Fruit fly (Drosophila melanogaster) whole organism, wandering third instar larva: ENCODE measurements around the gene Gpdh3.
A peak's percentile ranks its signal among the peaks of the same experiment; 100 is the strongest.

Experiments
- Abd-B ChIP-seq: fragments of >200 bp; optimal IDR thresholded peaks from 2 replicates; lab custom pipeline; 2017; ENCODE audit warnings: missing biosample characterization, missing genetic modification characterization
- CG32264 ChIP-seq: fragments of 200-800 bp; sonication (Bioruptor generic); optimal IDR thresholded peaks from 2 replicates; lab custom pipeline; 2016; ENCODE audit warnings: missing biosample characterization, missing genetic modification characterization
- CG9705 ChIP-seq: fragments of 200-800 bp; sonication (Bioruptor generic); optimal IDR thresholded peaks from 2 replicates; lab custom pipeline; 2018; ENCODE audit warnings: missing biosample characterization, mild to moderate bottlenecking, missing genetic modification characterization
- CrebA ChIP-seq: fragments of 200-800 bp; sonication (Bioruptor generic); optimal IDR thresholded peaks from 2 replicates; lab custom pipeline; 2016; ENCODE audit warnings: missing biosample characterization, mild to moderate bottlenecking, missing genetic modification characterization, borderline replicate concordance
- Dfd ChIP-seq: fragments of >200 bp; optimal IDR thresholded peaks from 2 replicates; lab custom pipeline; 2017; ENCODE audit warnings: missing biosample characterization, missing genetic modification characterization
- Dif ChIP-seq: fragments of 200-275, 200-300 bp; sonication (Bioruptor generic); optimal IDR thresholded peaks from 2 replicates; lab custom pipeline; 2018; ENCODE audit warnings: missing biosample characterization, missing genetic modification characterization; ENCODE audit not compliant: partially characterized antibody
- GATAd ChIP-seq: sonication (Bioruptor generic); optimal IDR thresholded peaks from 2 replicates; lab custom pipeline; 2016; ENCODE audit warnings: missing biosample characterization, missing genetic modification characterization
- HLH106 ChIP-seq: fragments of 200-800 bp; optimal IDR thresholded peaks from 3 replicates; lab custom pipeline; 2019; ENCODE audit warnings: missing biosample characterization, mild to moderate bottlenecking, missing genetic modification characterization, moderate library complexity
- Hr78 ChIP-seq: fragments of >200 bp; optimal IDR thresholded peaks from 2 replicates; lab custom pipeline; 2017; ENCODE audit warnings: missing biosample characterization, missing genetic modification characterization
- Jra ChIP-seq: sonication (Bioruptor generic); optimal IDR thresholded peaks from 2 replicates; lab custom pipeline; 2016; ENCODE audit warnings: missing biosample characterization, missing genetic modification characterization
- Mio ChIP-seq: sonication (Bioruptor generic); optimal IDR thresholded peaks from 2 replicates; lab custom pipeline; 2016; ENCODE audit warnings: missing biosample characterization, missing genetic modification characterization
- Myc ChIP-seq: fragments of >200 bp; optimal IDR thresholded peaks from 2 replicates; lab custom pipeline; 2017
- N ChIP-seq: fragments of >200 bp; optimal IDR thresholded peaks from 2 replicates; lab custom pipeline; 2018; ENCODE audit warnings: missing biosample characterization, missing external identifiers, missing genetic modification characterization
- OdsH ChIP-seq: fragments of 200-800 bp; sonication (Bioruptor generic); optimal IDR thresholded peaks from 2 replicates; lab custom pipeline; 2016; ENCODE audit warnings: missing biosample characterization, mild to moderate bottlenecking, missing genetic modification characterization
- Sp1 ChIP-seq: fragments of 200-800 bp; sonication (Bioruptor generic); optimal IDR thresholded peaks from 3 replicates; lab custom pipeline; 2019; ENCODE audit warnings: missing biosample characterization, mild to moderate bottlenecking, missing genetic modification characterization, moderate library complexity
- Vsx2 ChIP-seq: fragments of 200-300, 225-300 bp; sonication (Bioruptor generic); optimal IDR thresholded peaks from 2 replicates; lab custom pipeline; 2018; ENCODE audit warnings: missing biosample characterization, missing genetic modification characterization; ENCODE audit not compliant: partially characterized antibody
- br ChIP-seq: fragments of 200-800 bp; sonication (Bioruptor generic); optimal IDR thresholded peaks from 2 replicates; lab custom pipeline; 2016; ENCODE audit warnings: missing biosample characterization, missing genetic modification characterization
- brk ChIP-seq: fragments of 200-800 bp; sonication (Bioruptor generic); optimal IDR thresholded peaks from 2 replicates; lab custom pipeline; 2016; ENCODE audit warnings: missing biosample characterization, mild to moderate bottlenecking, missing genetic modification characterization
- dl ChIP-seq, 2 experiments: fragments of 175-275, 200-275 bp in 1 of 2; fragments of 200-275 bp in 1 of 2; sonication (Bioruptor generic); optimal IDR thresholded peaks; lab custom pipeline; 2018; ENCODE audit warnings: mild to moderate bottlenecking in 2 of 2, missing biosample characterization in 2 of 2, missing genetic modification characterization in 2 of 2, moderate library complexity in 2 of 2; ENCODE audit not compliant: partially characterized antibody in 2 of 2, insufficient read depth in 1 of 2
- dmrt93B ChIP-seq: fragments of 200-800 bp; sonication (Bioruptor generic); optimal IDR thresholded peaks from 2 replicates; lab custom pipeline; 2018; ENCODE audit warnings: missing biosample characterization, mild to moderate bottlenecking, missing genetic modification characterization
- dsf ChIP-seq: sonication (Bioruptor generic); optimal IDR thresholded peaks from 2 replicates; lab custom pipeline; 2016; ENCODE audit warnings: missing biosample characterization, missing genetic modification characterization, borderline replicate concordance
- ey ChIP-seq: fragments of 200-800 bp; sonication (Bioruptor generic); optimal IDR thresholded peaks from 2 replicates; lab custom pipeline; 2016; ENCODE audit warnings: missing biosample characterization, missing genetic modification characterization
- foxo ChIP-seq, 2 experiments: fragments of 200-800 bp; sonication (Bioruptor generic); optimal IDR thresholded peaks; 2 replicates in 1 of 2; 3 replicates in 1 of 2; lab custom pipeline; 2016 to 2017; ENCODE audit warnings: missing biosample characterization in 2 of 2, missing genetic modification characterization in 2 of 2
- fru ChIP-seq: fragments of 200-800 bp; sonication (Bioruptor generic); optimal IDR thresholded peaks from 3 replicates; lab custom pipeline; 2016; ENCODE audit warnings: missing biosample characterization, mild to moderate bottlenecking, missing genetic modification characterization
- jim ChIP-seq: fragments of 175-275, 200-325 bp; sonication (Bioruptor generic); optimal IDR thresholded peaks from 2 replicates; lab custom pipeline; 2016; ENCODE audit warnings: missing biosample characterization, mild to moderate bottlenecking, missing genetic modification characterization
- lola ChIP-seq: fragments of >200 bp; optimal IDR thresholded peaks from 2 replicates; lab custom pipeline; 2017; ENCODE audit warnings: missing biosample characterization, missing genetic modification characterization
- psq ChIP-seq: fragments of 200-800 bp; sonication (Bioruptor generic); optimal IDR thresholded peaks from 3 replicates; lab custom pipeline; 2017; ENCODE audit warnings: missing biosample characterization, mild to moderate bottlenecking, missing genetic modification characterization, moderate library complexity
- rgr ChIP-seq: fragments of 200-800 bp; sonication (Bioruptor generic); optimal IDR thresholded peaks from 3 replicates; lab custom pipeline; 2016; ENCODE audit warnings: missing biosample characterization, mild to moderate bottlenecking, missing genetic modification characterization
- sv ChIP-seq: fragments of 200-800 bp; sonication (Bioruptor generic); optimal IDR thresholded peaks from 3 replicates; lab custom pipeline; 2016; ENCODE audit warnings: missing biosample characterization, missing genetic modification characterization
- tai ChIP-seq: sonication (Bioruptor generic); optimal IDR thresholded peaks from 2 replicates; lab custom pipeline; 2016; ENCODE audit warnings: missing biosample characterization, missing genetic modification characterization
- usp ChIP-seq: fragments of >200 bp; optimal IDR thresholded peaks from 2 replicates; lab custom pipeline; 2017; ENCODE audit warnings: missing biosample characterization, missing genetic modification characterization
- woc ChIP-seq: sonication (Bioruptor generic); optimal IDR thresholded peaks from 2 replicates; lab custom pipeline; 2016; ENCODE audit warnings: missing biosample characterization, mild to moderate bottlenecking, missing genetic modification characterization

Gene Gpdh3

dm6 chr3R:22396238-22396772 is 14.5 kb downstream of the Gpdh3 start:
- no peak for TF ChIP-seq CG9705 (GFP tag; lab: Kevin White, UChicago)
- TF ChIP-seq Hr78, result no peak
- TF ChIP-seq br, result no peak
- no peak for TF ChIP-seq usp (GFP tag; lab: Kevin White, UChicago)
- TF ChIP-seq N (GFP tag; lab: Kevin White, UChicago), result no peak

- TF ChIP-seq tai (GFP tag; lab: Kevin White, UChicago) (no peak), ey (GFP tag; lab: Kevin White, UChicago) (no peak), N (GFP tag; lab: Kevin White, UChicago) (peak; percentile 77), Abd-B (GFP tag; lab: Kevin White, UChicago) (peak; percentile 14), Hr78 (no peak), Myc (lab: Kevin White, UChicago) (peak; percentile 23)
Observed at dm6 chr3R:22397068-22397700, 15.3 kb downstream of the Gpdh3 start.

- TF ChIP-seq sv (peak; percentile 18), Mio (no peak)
Observed at dm6 chr3R:22400246-22400645, 18.4 kb downstream of the Gpdh3 start.

- no peak for TF ChIP-seq GATAd (GFP tag; lab: Kevin White, UChicago)
- no peak for TF ChIP-seq lola (GFP tag; lab: Kevin White, UChicago)
- TF ChIP-seq ey (GFP tag; lab: Kevin White, UChicago), result no peak
- no peak for TF ChIP-seq Dfd (GFP tag; lab: Kevin White, UChicago)
- TF ChIP-seq dl (GFP tag; optimal IDR thresholded peaks at IDR 0.05; lab: Kevin White, UChicago; ENCODE audit: insufficient read depth in 1 of 2, partially characterized antibody in 2 of 2), result no peak
- TF ChIP-seq jim (GFP tag; lab: Kevin White, UChicago), result no peak
- TF ChIP-seq N (GFP tag; lab: Kevin White, UChicago), result no peak
- TF ChIP-seq Dif (GFP tag; lab: Kevin White, UChicago), result no peak
- no peak for TF ChIP-seq br
- TF ChIP-seq CrebA (GFP tag; lab: Kevin White, UChicago), result no peak
- no peak for TF ChIP-seq dmrt93B (GFP tag; lab: Kevin White, UChicago)
- no peak for TF ChIP-seq HLH106 (tag; lab: Kevin White, UChicago)
Observed at dm6 chr3R:22402355-22402754, 20.5 kb downstream of the Gpdh3 start, which contains the start of gene CG13856. TSS of gene CG13856 (plus strand) at chr3R:22402655.

dm6 chr3R:22405639-22406038 is 23.8 kb downstream of the Gpdh3 start, which contains the start of gene CG13855:
TSS of gene CG13855 (plus strand) at chr3R:22405939.
- TF ChIP-seq jim (GFP tag; lab: Kevin White, UChicago) (no peak), CG32264 (no peak), Dif (GFP tag; lab: Kevin White, UChicago) (no peak), N (GFP tag; lab: Kevin White, UChicago) (no peak), psq (GFP tag; lab: Kevin White, UChicago) (no peak), Vsx2 (no peak)

dm6 chr3R:22410537-22411360 is 28.9 kb downstream of the Gpdh3 start, which contains the start of the genes CG13850 and lqfR:
TSS of gene CG13850 (minus strand) at chr3R:22410915.
TSS of gene lqfR (plus strand) at chr3R:22411301.
- peak; percentile 94 for TF ChIP-seq woc (GFP tag; lab: Kevin White, UChicago)
- peak; percentile 38 for TF ChIP-seq Mio
- TF ChIP-seq Vsx2, result no peak
- TF ChIP-seq OdsH (GFP tag; lab: Kevin White, UChicago), result peak; percentile 76
- no peak for TF ChIP-seq lola (GFP tag; lab: Kevin White, UChicago)
- peak; percentile 86 for TF ChIP-seq fru (GFP tag; lab: Kevin White, UChicago)
- peak; percentile 77 for TF ChIP-seq psq (GFP tag; lab: Kevin White, UChicago)
- peak in 1 of 2 experiments; percentile 85 for TF ChIP-seq foxo (GFP tag; optimal IDR thresholded peaks at IDR 0.05; lab: Kevin White, UChicago)
- TF ChIP-seq Sp1 (GFP tag; lab: Kevin White, UChicago), result peak; percentile 75
- peak; percentile 59 for TF ChIP-seq CG9705 (GFP tag; lab: Kevin White, UChicago)
- TF ChIP-seq dsf (GFP tag; lab: Kevin White, UChicago), result peak; percentile 67
- no peak for TF ChIP-seq Dif (GFP tag; lab: Kevin White, UChicago)
- peak; percentile 80 for TF ChIP-seq rgr (GFP tag; lab: Kevin White, UChicago)
- peak; percentile 75 for TF ChIP-seq ey (GFP tag; lab: Kevin White, UChicago)
- no peak for TF ChIP-seq brk (GFP tag; lab: Kevin White, UChicago)
- peak; percentile 80 for TF ChIP-seq dmrt93B (GFP tag; lab: Kevin White, UChicago)
- TF ChIP-seq GATAd (GFP tag; lab: Kevin White, UChicago), result peak; percentile 41
- no peak for TF ChIP-seq N (GFP tag; lab: Kevin White, UChicago)
- no peak for TF ChIP-seq Hr78
- TF ChIP-seq Abd-B (GFP tag; lab: Kevin White, UChicago), result no peak
- peak; percentile 74 for TF ChIP-seq HLH106 (tag; lab: Kevin White, UChicago)
- TF ChIP-seq Jra (GFP tag; lab: Kevin White, UChicago), result peak; percentile 85
- no peak for TF ChIP-seq CrebA (GFP tag; lab: Kevin White, UChicago)
- TF ChIP-seq dl (GFP tag; optimal IDR thresholded peaks at IDR 0.05; lab: Kevin White, UChicago; ENCODE audit: insufficient read depth in 1 of 2, partially characterized antibody in 2 of 2), result no peak
- TF ChIP-seq jim (GFP tag; lab: Kevin White, UChicago), result no peak
- no peak for TF ChIP-seq tai (GFP tag; lab: Kevin White, UChicago)
